Fruit fly (Drosophila melanogaster) whole organism: Measurements from ENCODE around the gene Spn31A.

ENCODE experiments used
- CG8478 ChIP-seq: fragments of >200 bp; optimal IDR thresholded peaks from 2 replicates; lab custom pipeline; 2018; ENCODE audit warnings: inconsistent platforms
- Dll ChIP-seq: fragments of >200 bp; optimal IDR thresholded peaks from 2 replicates; lab custom pipeline; 2017
- EcR ChIP-seq, 2 experiments: fragments of >200 bp; optimal IDR thresholded peaks; 2 replicates each; lab custom pipeline; 2017; ENCODE audit warnings: missing biosample characterization in 2 of 2, missing genetic modification characterization in 2 of 2, missing genetic modification reagents in 2 of 2
- pan ChIP-seq: fragments of >200 bp; optimal IDR thresholded peaks from 2 replicates; lab custom pipeline; 2017
- psq ChIP-seq: fragments of >200 bp; optimal IDR thresholded peaks from 2 replicates; lab custom pipeline; 2017
- usp ChIP-seq: fragments of >200 bp; optimal IDR thresholded peaks from 2 replicates; lab custom pipeline; 2017; ENCODE audit warnings: missing biosample characterization, missing genetic modification characterization, mixed read lengths

Spn31A gene

dm6 chr2L:10060516-10060915 is at the start of gene Spn31A:
Gene Spn31A, plus strand, starts transcription at chr2L:10060816.
- TF ChIP-seq CG8478 (no peak), EcR (GFP tag; optimal IDR thresholded peaks at IDR 0.05; lab: Kevin White, UChicago) (no peak), pan (lab: Kevin White, UChicago) (no peak), Dll (no peak), usp (GFP tag; lab: Kevin White, UChicago) (no peak), psq (lab: Kevin White, UChicago) (no peak)

dm6 chr2L:10017363-10017762 is 43.3 kb upstream of the Spn31A start, which contains the start of gene CG13131:
Gene CG13131, minus strand, starts transcription at chr2L:10017463.
- TF ChIP-seq CG8478 (no peak), psq (lab: Kevin White, UChicago) (no peak)

- TF ChIP-seq psq (lab: Kevin White, UChicago) (no peak), CG8478 (no peak), Dll (no peak)
These were observed 34.2 kb upstream of the Spn31A start, which contains the start of gene CG13127 for dm6 chr2L:10026376-10026775. Gene CG13127, plus strand, starts transcription at chr2L:10026676.

- TF ChIP-seq CG8478 (no peak), Dll (no peak), usp (GFP tag; lab: Kevin White, UChicago) (no peak), EcR (GFP tag; optimal IDR thresholded peaks at IDR 0.05; lab: Kevin White, UChicago) (no peak), pan (lab: Kevin White, UChicago) (no peak), psq (lab: Kevin White, UChicago) (no peak)
These were observed 28.2 kb upstream of the Spn31A start, which contains the start of gene obst-B for dm6 chr2L:10032415-10032814. Gene obst-B, plus strand, starts transcription at chr2L:10032690.

dm6 chr2L:10033410-10033809 is 27.2 kb upstream of the Spn31A start:
- no peak for TF ChIP-seq usp (GFP tag; lab: Kevin White, UChicago)
- no peak for TF ChIP-seq CG8478

- TF ChIP-seq usp (GFP tag; lab: Kevin White, UChicago) (no peak), CG8478 (no peak), psq (lab: Kevin White, UChicago) (no peak), Dll (no peak), EcR (GFP tag; optimal IDR thresholded peaks at IDR 0.05; lab: Kevin White, UChicago) (no peak), pan (lab: Kevin White, UChicago) (no peak)
These were observed 24.7 kb upstream of the Spn31A start for dm6 chr2L:10035786-10036364.

dm6 chr2L:10049280-10049679 is 11.3 kb upstream of the Spn31A start, which contains the start of gene CG33301:
Gene CG33301, plus strand, starts transcription at chr2L:10049580.
- TF ChIP-seq psq (lab: Kevin White, UChicago) (no peak), CG8478 (no peak), usp (GFP tag; lab: Kevin White, UChicago) (no peak), pan (lab: Kevin White, UChicago) (no peak), EcR (GFP tag; optimal IDR thresholded peaks at IDR 0.05; lab: Kevin White, UChicago) (no peak), Dll (no peak)

- TF ChIP-seq CG8478 (no peak), usp (GFP tag; lab: Kevin White, UChicago) (no peak), EcR (GFP tag; optimal IDR thresholded peaks at IDR 0.05; lab: Kevin White, UChicago) (no peak), pan (lab: Kevin White, UChicago) (no peak), Dll (no peak), psq (lab: Kevin White, UChicago) (no peak)
These were observed 6.9 kb upstream of the Spn31A start, which contains the start of gene Cpr31A for dm6 chr2L:10053583-10054263. Gene Cpr31A, plus strand, starts transcription at chr2L:10054213.

dm6 chr2L:10056705-10057104 is 3.9 kb upstream of the Spn31A start, which contains the start of gene Pen:
Gene Pen, plus strand, starts transcription at chr2L:10056900.
- TF ChIP-seq pan (lab: Kevin White, UChicago) = no peak

dm6 chr2L:10057236-10057635 is 3.4 kb upstream of the Spn31A start:
- TF ChIP-seq usp (GFP tag; lab: Kevin White, UChicago) (no peak), Dll (no peak), EcR (GFP tag; optimal IDR thresholded peaks at IDR 0.05; lab: Kevin White, UChicago) (no peak)

- TF ChIP-seq psq (lab: Kevin White, UChicago) = no peak
- no peak for TF ChIP-seq usp (GFP tag; lab: Kevin White, UChicago)
These were observed 660 bp downstream of the Spn31A start for dm6 chr2L:10061276-10061675.

dm6 chr2L:10064754-10065153 is 4.1 kb downstream of the Spn31A start:
- TF ChIP-seq usp (GFP tag; lab: Kevin White, UChicago) (no peak), CG8478 (no peak), psq (lab: Kevin White, UChicago) (no peak), pan (lab: Kevin White, UChicago) (no peak), Dll (no peak), EcR (GFP tag; optimal IDR thresholded peaks at IDR 0.05; lab: Kevin White, UChicago) (no peak)

dm6 chr2L:10092289-10092688 is 31.7 kb downstream of the Spn31A start, which contains the start of gene CG13133:
Gene CG13133, minus strand, starts transcription at chr2L:10092389.
- TF ChIP-seq usp (GFP tag; lab: Kevin White, UChicago) (no peak), CG8478 (no peak), pan (lab: Kevin White, UChicago) (no peak), EcR (GFP tag; optimal IDR thresholded peaks at IDR 0.05; lab: Kevin White, UChicago) (no peak), psq (lab: Kevin White, UChicago) (no peak), Dll (no peak)
